Fruit fly (Drosophila melanogaster): Measurements from ENCODE around the gene Gyc89Db.
A peak's percentile ranks its signal among the peaks of the same experiment; 100 is the strongest.

Gene Gyc89Db

dm6 chr3R:16431707-16432106 is 45.2 kb upstream of the Gyc89Db start (continued):
- TF ChIP-seq pan (optimal IDR thresholded peaks at IDR 0.05) (no peak), pan (GFP tag; optimal IDR thresholded peaks at IDR 0.05 in 1 of 2, IDR thresholded peaks at IDR 0.05 in 1 of 2) (peak in 1 of 2 experiments; percentile 59), Awh (GFP tag; IDR thresholded peaks at IDR 0.05) (no peak), Neu2 (GFP tag; optimal IDR thresholded peaks at IDR 0.05; ENCODE audit: borderline replicate concordance) (no peak), cg (GFP tag; optimal IDR thresholded peaks at IDR 0.05) (no peak), sqz (GFP tag; optimal IDR thresholded peaks at IDR 0.05) (peak; percentile 19), Six4 (GFP tag; optimal IDR thresholded peaks at IDR 0.05) (no peak), gce (GFP tag; IDR thresholded peaks at IDR 0.05) (peak; percentile 59; the same call in 1 of the 3 replicates), wdn (GFP tag; IDR thresholded peaks at IDR 0.05) (no peak), CG10565 (GFP tag; optimal IDR thresholded peaks at IDR 0.05) (no peak), CG4360 (GFP tag; IDR thresholded peaks at IDR 0.05) (peak; percentile 42; the same call in 1 of the 2 replicates), repo (GFP tag; optimal IDR thresholded peaks at IDR 0.05) (peak; percentile 30), croc (GFP tag; conservative IDR thresholded peaks at IDR 0.05) (no peak), D19B (GFP tag; optimal IDR thresholded peaks at IDR 0.05) (no peak), NfI (GFP tag; optimal IDR thresholded peaks at IDR 0.05) (peak; percentile 50), PHDP (tag; optimal IDR thresholded peaks at IDR 0.05) (no peak), CG9609 (GFP tag; optimal IDR thresholded peaks at IDR 0.05) (no peak), eyg (GFP tag; optimal IDR thresholded peaks at IDR 0.05) (no peak), CG13894 (tag; optimal IDR thresholded peaks at IDR 0.05) (no peak), CG3065 (GFP tag; optimal IDR thresholded peaks at IDR 0.05) (no peak), BEAF-32 (GFP tag; optimal IDR thresholded peaks at IDR 0.05) (peak; percentile 3), Tbp (GFP tag; optimal IDR thresholded peaks at IDR 0.05) (no peak), twi (tag; optimal IDR thresholded peaks at IDR 0.05) (no peak), HLH4C (GFP tag; IDR thresholded peaks at IDR 0.05; ENCODE audit: partially characterized antibody) (peak; percentile 53; the same call in 2 of the 3 replicates), knrl (GFP tag; IDR thresholded peaks at IDR 0.05; ENCODE audit: partially characterized antibody) (peak; percentile 73), Dip3 (GFP tag; optimal IDR thresholded peaks at IDR 0.05) (peak; percentile 16), CG8924 (tag; optimal IDR thresholded peaks at IDR 0.05) (peak; percentile 2), Hmr (GFP tag; optimal IDR thresholded peaks at IDR 0.05) (no peak), Sry-β (GFP tag; optimal IDR thresholded peaks at IDR 0.05) (no peak), sisA (GFP tag; IDR thresholded peaks at IDR 0.05) (peak; percentile 37; the same call in 1 of the 2 replicates), MBD-R2 (GFP tag; IDR thresholded peaks at IDR 0.05) (peak; percentile 38; the same call in 1 of the 2 replicates), chif (GFP tag; optimal IDR thresholded peaks at IDR 0.05) (peak in 1 of 2 experiments; percentile 68), CG17186 (GFP tag; optimal IDR thresholded peaks at IDR 0.05) (no peak), dan (GFP tag; IDR thresholded peaks at IDR 0.05) (no peak), CG3838 (GFP tag; optimal IDR thresholded peaks at IDR 0.05) (no peak), E2f2 (GFP tag; IDR thresholded peaks at IDR 0.05) (peak; percentile 52; the same call in 1 of the 2 replicates), Ets97D (GFP tag; optimal IDR thresholded peaks at IDR 0.05) (peak; percentile 40), CG7839 (tag; optimal IDR thresholded peaks at IDR 0.05) (peak; percentile 44), sob (GFP tag; IDR thresholded peaks at IDR 0.05) (peak; percentile 48; the same call in 1 of the 2 replicates), luna (GFP tag; optimal IDR thresholded peaks at IDR 0.05) (no peak), Hmx (GFP tag; optimal IDR thresholded peaks at IDR 0.05) (no peak), stc (GFP tag; IDR thresholded peaks at IDR 0.05) (no peak), CG2889 (GFP tag; IDR thresholded peaks at IDR 0.05) (no peak), ash1 (GFP tag; optimal IDR thresholded peaks at IDR 0.05) (peak; percentile 10), CG4404 (GFP tag; IDR thresholded peaks at IDR 0.05) (no peak), dmrt99B (tag; optimal IDR thresholded peaks at IDR 0.05) (no peak), CG10431 (GFP tag; optimal IDR thresholded peaks at IDR 0.05) (no peak), lab (GFP tag; optimal IDR thresholded peaks at IDR 0.05) (peak; percentile 17), CG1529 (GFP tag; optimal IDR thresholded peaks at IDR 0.05) (no peak), CG7357 (GFP tag; IDR thresholded peaks at IDR 0.05) (no peak), ttk (GFP tag; IDR thresholded peaks at IDR 0.05) (peak; percentile 33; the same call in 1 of the 2 replicates), Bdp1 (GFP tag; optimal IDR thresholded peaks at IDR 0.05) (peak; percentile 100)

Measured in whole organism, embryonic.